Fruit fly (Drosophila melanogaster) whole organism, prepupa: ENCODE measurements around the gene CG6974.

ENCODE experiments used
- CG11294 ChIP-seq: fragments of 200-800 bp; sonication (Bioruptor generic); IDR thresholded peaks from 2 replicates; pipeline ENCODE4 v1.3.6; 2022; ENCODE audit warnings: missing biosample characterization, missing genetic modification characterization
- CG32006 ChIP-seq: fragments of 200-800 bp; sonication (Bioruptor generic); optimal IDR thresholded peaks from 3 replicates; lab custom pipeline; 2017; ENCODE audit warnings: missing biosample characterization, mild to moderate bottlenecking, missing genetic modification characterization
- CG6854 ChIP-seq: fragments of 200-800 bp; sonication (Bioruptor generic); optimal IDR thresholded peaks from 2 replicates; lab custom pipeline; 2017; ENCODE audit warnings: missing biosample characterization, mild to moderate bottlenecking, missing genetic modification characterization
- CG7368 ChIP-seq: fragments of 200-800 bp; sonication (Bioruptor generic); optimal IDR thresholded peaks from 3 replicates; lab custom pipeline; 2016; ENCODE audit warnings: missing biosample characterization, missing genetic modification characterization
- Eip75B ChIP-seq: fragments of 200-800 bp; sonication (Bioruptor generic); optimal IDR thresholded peaks from 3 replicates; lab custom pipeline; 2016; ENCODE audit warnings: missing biosample characterization, missing genetic modification characterization
- Hr39 ChIP-seq: fragments of 200-800 bp; sonication (Bioruptor generic); optimal IDR thresholded peaks from 2 replicates; lab custom pipeline; 2016; ENCODE audit warnings: missing biosample characterization, missing genetic modification characterization
- Met ChIP-seq: fragments of 200-800 bp; sonication (Bioruptor generic); optimal IDR thresholded peaks from 3 replicates; lab custom pipeline; 2016; ENCODE audit warnings: missing biosample characterization, missing genetic modification characterization
- fd85E ChIP-seq: fragments of 200-800 bp; sonication (Bioruptor generic); optimal IDR thresholded peaks from 3 replicates; lab custom pipeline; 2016; ENCODE audit warnings: missing biosample characterization, missing genetic modification characterization
- pdm3 ChIP-seq: fragments of 200-800 bp; sonication (Bioruptor generic); optimal IDR thresholded peaks from 3 replicates; lab custom pipeline; 2016; ENCODE audit warnings: missing biosample characterization, missing genetic modification characterization
- salr ChIP-seq, 2 experiments: fragments of 200-800 bp; sonication (Bioruptor generic); optimal IDR thresholded peaks; 3 replicates each; lab custom pipeline; 2016 to 2018; ENCODE audit warnings: missing biosample characterization in 2 of 2, missing genetic modification characterization in 2 of 2, mild to moderate bottlenecking in 1 of 2
- ss ChIP-seq, 2 experiments: fragments of 200-800 bp; sonication (Bioruptor generic); optimal IDR thresholded peaks; 2 replicates in 1 of 2; 3 replicates in 1 of 2; lab custom pipeline; 2017 to 2018; ENCODE audit warnings: mild to moderate bottlenecking in 2 of 2, missing biosample characterization in 2 of 2, missing genetic modification characterization in 2 of 2, moderate library complexity in 1 of 2

- TF ChIP-seq pdm3 (GFP tag; lab: Kevin White, UChicago) (no peak), CG7368 (no peak), Hr39 (GFP tag; lab: Kevin White, UChicago) (no peak), CG11294 (no peak), CG6854 (GFP tag; lab: Kevin White, UChicago) (no peak), CG32006 (GFP tag; lab: Kevin White, UChicago) (no peak), Met (GFP tag; lab: Kevin White, UChicago) (no peak), Eip75B (GFP tag; lab: Kevin White, UChicago) (no peak), salr (GFP tag; optimal IDR thresholded peaks at IDR 0.05; lab: Kevin White, UChicago) (no peak), ss (GFP tag; optimal IDR thresholded peaks at IDR 0.05; lab: Kevin White, UChicago) (no peak), fd85E (GFP tag; lab: Kevin White, UChicago) (no peak)
Measured at dm6 chr3R:15124559-15124958, 45.5 kb upstream of the CG6974 start.
